Worm (Caenorhabditis elegans): ENCODE results near the gene glt-3.

The glt-3 gene

ce11 chrIV:10177779-10178178, 47.7 kb downstream of the glt-3 start, which contains the start of gene mspn-1:
Gene mspn-1 (plus strand): TSS chrIV:10177968.
- TF ChIP-seq gmeb-1 (tag; optimal IDR thresholded peaks at IDR 0.05) (no peak), nhr-6 (tag; optimal IDR thresholded peaks at IDR 0.05) (no peak), lin-13 (GFP tag; optimal IDR thresholded peaks at IDR 0.05) (no peak), nhr-25 (tag; optimal IDR thresholded peaks at IDR 0.05) (no peak), nhr-129 (tag; optimal IDR thresholded peaks at IDR 0.05) (no peak), nhr-12 (tag; optimal IDR thresholded peaks at IDR 0.05) (no peak), nhr-10 (tag; optimal IDR thresholded peaks at IDR 0.05) (no peak)

- no peak for TF ChIP-seq sma-3 (GFP tag; optimal IDR thresholded peaks at IDR 0.05)
- no peak for TF ChIP-seq lin-11 (tag; optimal IDR thresholded peaks at IDR 0.05)
- peak; percentile 18 for TF ChIP-seq ztf-4 (tag; optimal IDR thresholded peaks at IDR 0.05)
- TF ChIP-seq zag-1 (tag; optimal IDR thresholded peaks at IDR 0.05): no peak
- TF ChIP-seq nhr-129 (tag; optimal IDR thresholded peaks at IDR 0.05): peak; percentile 71
- TF ChIP-seq sma-9 (GFP tag; optimal IDR thresholded peaks at IDR 0.05): peak; percentile 20
- TF ChIP-seq sma-9 (tag; optimal IDR thresholded peaks at IDR 0.05): no peak
- no peak for TF ChIP-seq egl-27 (tag; optimal IDR thresholded peaks at IDR 0.05)
- TF ChIP-seq lin-39 (tag; optimal IDR thresholded peaks at IDR 0.05): no peak
- peak; percentile 38 for TF ChIP-seq C34F6.9 (tag; optimal IDR thresholded peaks at IDR 0.05)
- no peak for TF ChIP-seq ztf-1 (GFP tag; conservative IDR thresholded peaks at IDR 0.05)
- no peak for TF ChIP-seq elt-3 (tag; optimal IDR thresholded peaks at IDR 0.05)
- peak in 1 of 2 experiments; percentile 34 for TF ChIP-seq lsy-2 (tag; optimal IDR thresholded peaks at IDR 0.05)
- TF ChIP-seq blmp-1 (tag; optimal IDR thresholded peaks at IDR 0.05; ENCODE audit: insufficient read depth): peak; percentile 20
- no peak for TF ChIP-seq nhr-12 (tag; optimal IDR thresholded peaks at IDR 0.05)
- peak; percentile 52 for TF ChIP-seq crh-2 (tag; optimal IDR thresholded peaks at IDR 0.05)
- TF ChIP-seq ceh-82 (tag; optimal IDR thresholded peaks at IDR 0.05): no peak
- no peak for TF ChIP-seq alr-1 (tag; optimal IDR thresholded peaks at IDR 0.05)
- TF ChIP-seq aly-2 (tag; optimal IDR thresholded peaks at IDR 0.05): no peak
- TF ChIP-seq unc-55 (GFP tag; optimal IDR thresholded peaks at IDR 0.05): peak; percentile 65
Observed at ce11 chrIV:10180133-10180749, 50.2 kb downstream of the glt-3 start, which contains the start of gene gta-1. Gene gta-1 (plus strand): TSS chrIV:10180660.
